Worm (Caenorhabditis elegans) whole organism, early embryonic: ENCODE data around the gene dnbp-1.
A peak's percentile ranks its signal among the peaks of the same experiment; 100 is the strongest.

Experiments used
- B0310.2 ChIP-seq: sonication (generic microtip); optimal IDR thresholded peaks from 2 replicates; lab custom pipeline; 2016; ENCODE audit warnings: mild to moderate bottlenecking, missing genetic modification characterization, missing compliant biosample characterization
- F13C5.2 ChIP-seq: sonication (generic microtip); optimal IDR thresholded peaks from 2 replicates; lab custom pipeline; 2017; ENCODE audit warnings: mild to moderate bottlenecking, missing genetic modification characterization, inconsistent platforms, missing compliant biosample characterization
- aly-1 ChIP-seq: sonication (generic microtip); optimal IDR thresholded peaks from 2 replicates; lab custom pipeline; 2016; ENCODE audit warnings: missing genetic modification characterization, missing compliant biosample characterization
- ama-1 ChIP-seq: fragments of 150-350 bp; optimal IDR thresholded peaks from 2 replicates; lab custom pipeline; 2014
- ceh-13 ChIP-seq: fragments of 200-800 bp; sonication (Bioruptor generic); optimal IDR thresholded peaks from 2 replicates; lab custom pipeline; 2018; ENCODE audit warnings: mild to moderate bottlenecking, missing genetic modification characterization, missing compliant biosample characterization
- ceh-36 ChIP-seq: sonication (generic microtip); optimal IDR thresholded peaks from 2 replicates; lab custom pipeline; 2016; ENCODE audit warnings: missing genetic modification characterization, inconsistent platforms, missing compliant biosample characterization
- ets-7 ChIP-seq: sonication (generic microtip); optimal IDR thresholded peaks from 2 replicates; lab custom pipeline; 2016; ENCODE audit warnings: missing genotype, missing genetic modification characterization, missing compliant biosample characterization
- flt-1 ChIP-seq: fragments of 200-800 bp; sonication (Bioruptor generic); IDR thresholded peaks from 2 replicates; pipeline ENCODE4 v1.3.6; 2022; ENCODE audit warnings: missing genetic modification characterization, missing compliant biosample characterization
- hmbx-1 ChIP-seq: sonication (generic microtip); optimal IDR thresholded peaks from 2 replicates; lab custom pipeline; 2016; ENCODE audit warnings: mild to moderate bottlenecking, missing genetic modification characterization, missing compliant biosample characterization
- hmg-4 ChIP-seq: fragments of 200-800 bp; sonication (Bioruptor generic); optimal IDR thresholded peaks from 2 replicates; lab custom pipeline; 2018; ENCODE audit warnings: mild to moderate bottlenecking, missing genetic modification characterization, missing compliant biosample characterization
- hnd-1 ChIP-seq: sonication (generic microtip); optimal IDR thresholded peaks from 2 replicates; lab custom pipeline; 2016; ENCODE audit warnings: missing genetic modification characterization, missing compliant biosample characterization
- pes-1 ChIP-seq: fragments of 200-800 bp; sonication (Bioruptor generic); IDR thresholded peaks from 2 replicates; pipeline ENCODE4 v1.3.6; 2022; ENCODE audit warnings: missing genetic modification reagents, missing genetic modification characterization, missing compliant biosample characterization
- scrt-1 ChIP-seq: fragments of 200-800 bp; sonication (Bioruptor generic); IDR thresholded peaks from 2 replicates; pipeline ENCODE4 v1.3.6; 2022; ENCODE audit warnings: missing genetic modification characterization, missing compliant biosample characterization
- sea-1 ChIP-seq: fragments of 200-800 bp; sonication (Bioruptor generic); conservative IDR thresholded peaks from 2 replicates; pipeline ENCODE4 v1.3.6; 2022; ENCODE audit warnings: missing genetic modification characterization, missing compliant biosample characterization
- tbx-11 ChIP-seq: fragments of 200-800 bp; sonication (Bioruptor generic); IDR thresholded peaks from 2 replicates; pipeline ENCODE4 v1.3.6; 2022; ENCODE audit warnings: missing genetic modification characterization, missing compliant biosample characterization
- tbx-37 ChIP-seq: fragments of 200-800 bp; sonication (Bioruptor generic); conservative IDR thresholded peaks from 2 replicates; pipeline ENCODE4 v1.3.6; 2022; ENCODE audit warnings: missing genetic modification reagents, missing genetic modification characterization, missing compliant biosample characterization
- tra-4 ChIP-seq: sonication (generic microtip); optimal IDR thresholded peaks from 2 replicates; lab custom pipeline; 2017; ENCODE audit warnings: missing genetic modification characterization, missing compliant biosample characterization

dnbp-1 gene

DNA sequence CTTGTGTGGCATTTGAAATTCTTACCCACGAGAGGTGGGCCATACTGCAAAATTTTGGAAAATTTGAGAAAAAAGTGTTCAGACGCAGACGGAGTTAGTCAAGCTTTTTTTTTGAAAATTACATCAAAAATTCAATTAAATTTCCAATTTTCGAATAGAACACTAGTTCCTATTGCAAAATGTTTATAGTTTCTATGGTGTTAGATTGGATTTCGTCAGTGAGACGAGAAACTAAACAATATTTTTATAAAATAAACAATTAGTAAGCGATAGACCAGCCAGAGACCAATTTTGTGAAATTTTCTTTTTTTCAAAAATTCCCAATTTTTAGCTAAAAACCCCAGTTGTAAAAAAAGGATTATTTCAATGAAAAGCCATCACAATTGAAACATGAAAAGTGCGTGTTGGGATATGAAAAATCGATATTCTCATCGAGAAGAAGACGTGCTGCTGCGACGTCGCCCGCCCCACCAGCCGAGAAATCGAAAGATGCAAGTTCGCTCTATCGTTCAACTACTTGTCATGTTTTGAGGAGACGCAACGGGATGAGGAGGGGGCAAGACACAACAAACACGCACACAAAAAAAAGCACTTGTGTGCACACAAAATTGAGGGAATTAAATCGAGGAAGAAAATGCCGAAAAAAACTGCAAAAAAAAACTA lies at the start of gene dnbp-1:
Gene dnbp-1 (minus strand): TSS at position 51 of the 663 bp plus-strand sequence.
- TF ChIP-seq aly-1 (tag; lab: Kevin White, UChicago) (no peak), hnd-1 (no peak), hmg-4 (GFP tag; lab: Kevin White, UChicago) (no peak), scrt-1 (GFP tag; lab: Robert Waterston, UW) (no peak), hmbx-1 (tag; lab: Kevin White, UChicago) (no peak), tbx-37 (GFP tag; lab: Robert Waterston, UW) (no peak; the same call in 1 of the 2 replicates), tra-4 (tag; lab: Kevin White, UChicago) (no peak), sea-1 (GFP tag; lab: Robert Waterston, UW) (no peak), tbx-11 (GFP tag; lab: Robert Waterston, UW) (no peak), ama-1 (no peak), F13C5.2 (tag; lab: Kevin White, UChicago) (no peak), ceh-36 (tag; lab: Kevin White, UChicago) (no peak)

DNA sequence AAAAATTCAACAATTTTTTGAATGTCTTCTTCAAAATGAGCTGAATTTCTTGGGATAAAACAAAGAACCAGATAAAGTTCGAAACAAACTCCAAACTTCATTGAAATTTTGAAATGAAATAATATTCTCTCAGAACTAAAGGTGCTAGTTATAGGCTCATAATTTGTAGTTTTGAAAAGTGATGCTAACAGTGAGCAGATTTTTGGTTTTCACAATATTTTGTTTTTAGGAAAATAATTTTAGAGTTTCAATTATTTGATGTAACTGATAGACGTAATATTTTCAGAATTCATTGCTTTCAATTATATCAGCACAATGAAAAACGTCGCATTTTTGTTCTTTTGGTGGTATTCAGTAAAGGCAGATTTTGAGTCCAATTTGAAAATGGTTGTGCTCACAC lies 40.2 kb upstream of the dnbp-1 start, which contains the start of the genes irld-56 and irld-55:
Gene irld-56 (minus strand): TSS at position 101 of the 400 bp plus-strand sequence.
Gene irld-55 (plus strand): TSS at position 316 of the 400 bp plus-strand sequence.
- no peak for TF ChIP-seq scrt-1 (GFP tag; lab: Robert Waterston, UW)
- TF ChIP-seq hmbx-1 (tag; lab: Kevin White, UChicago): no peak
- TF ChIP-seq aly-1 (tag; lab: Kevin White, UChicago): no peak
- TF ChIP-seq ceh-36 (tag; lab: Kevin White, UChicago): no peak
- TF ChIP-seq ets-7 (tag; lab: Kevin White, UChicago): no peak
- TF ChIP-seq sea-1 (GFP tag; lab: Robert Waterston, UW): no peak
- TF ChIP-seq tra-4 (tag; lab: Kevin White, UChicago): no peak
- no peak for TF ChIP-seq ceh-13 (GFP tag; lab: Kevin White, UChicago)
- TF ChIP-seq F13C5.2 (tag; lab: Kevin White, UChicago): no peak
- no peak for TF ChIP-seq tbx-37 (GFP tag; lab: Robert Waterston, UW)

DNA sequence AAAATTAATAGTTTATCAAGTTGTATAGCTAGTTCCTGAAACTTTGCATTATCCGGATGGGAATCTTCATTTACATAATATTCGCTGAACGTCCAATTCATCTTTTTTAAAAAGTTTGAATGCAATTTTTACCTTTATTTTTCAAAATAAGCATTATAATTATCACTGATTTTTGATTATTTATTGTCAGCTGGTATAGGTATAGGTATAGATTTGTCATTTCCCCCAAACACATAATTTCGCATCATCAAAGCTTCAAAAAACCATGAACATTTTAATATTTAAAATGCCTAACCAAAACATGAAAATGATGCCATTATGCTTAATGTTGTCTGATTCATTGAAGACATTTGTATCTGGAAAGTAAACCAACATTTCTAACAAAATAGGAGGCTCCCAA lies 36.2 kb upstream of the dnbp-1 start, which contains the start of gene srw-63:
Gene srw-63 (minus strand): TSS at position 101 of the 400 bp plus-strand sequence.
- no peak for TF ChIP-seq ets-7 (tag; lab: Kevin White, UChicago)
- no peak for TF ChIP-seq tbx-11 (GFP tag; lab: Robert Waterston, UW)
- no peak for TF ChIP-seq sea-1 (GFP tag; lab: Robert Waterston, UW)
- no peak for TF ChIP-seq ceh-36 (tag; lab: Kevin White, UChicago)

DNA sequence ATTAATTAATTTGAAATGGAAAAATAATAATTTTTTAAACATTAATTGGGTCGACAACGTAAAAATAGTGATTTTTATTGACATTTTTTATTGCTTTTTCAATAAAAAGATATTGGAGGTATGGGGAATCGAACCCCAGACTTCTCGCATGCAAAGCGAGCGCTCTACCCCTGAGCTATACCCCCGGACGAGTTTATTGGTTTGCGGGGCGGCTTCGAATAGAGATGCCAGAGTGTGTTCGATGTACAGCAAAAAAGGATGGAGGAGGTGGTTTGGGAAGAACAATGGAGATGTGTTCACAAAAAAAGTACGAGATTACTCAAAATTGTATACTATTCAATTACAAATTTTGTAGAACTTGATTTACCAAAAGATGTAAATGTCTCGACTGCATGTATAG lies 34.0 kb upstream of the dnbp-1 start:
- TF ChIP-seq hmg-4 (GFP tag; lab: Kevin White, UChicago) (no peak), aly-1 (tag; lab: Kevin White, UChicago) (no peak), ceh-13 (GFP tag; lab: Kevin White, UChicago) (peak; percentile 67), scrt-1 (GFP tag; lab: Robert Waterston, UW) (no peak), sea-1 (GFP tag; lab: Robert Waterston, UW) (peak; percentile 80), tbx-37 (GFP tag; lab: Robert Waterston, UW) (peak; percentile 72), hmbx-1 (tag; lab: Kevin White, UChicago) (peak; percentile 1), hnd-1 (peak; percentile 62), F13C5.2 (tag; lab: Kevin White, UChicago) (peak; percentile 68), tbx-11 (GFP tag; lab: Robert Waterston, UW) (peak; percentile 75), pes-1 (GFP tag; lab: Robert Waterston, UW) (no peak; the same call in 1 of the 2 replicates), ets-7 (tag; lab: Kevin White, UChicago) (no peak), B0310.2 (tag; lab: Kevin White, UChicago) (peak; percentile 4), flt-1 (GFP tag; lab: Robert Waterston, UW) (peak; percentile 81), ceh-36 (tag; lab: Kevin White, UChicago) (no peak), ama-1 (no peak), tra-4 (tag; lab: Kevin White, UChicago) (no peak)

DNA sequence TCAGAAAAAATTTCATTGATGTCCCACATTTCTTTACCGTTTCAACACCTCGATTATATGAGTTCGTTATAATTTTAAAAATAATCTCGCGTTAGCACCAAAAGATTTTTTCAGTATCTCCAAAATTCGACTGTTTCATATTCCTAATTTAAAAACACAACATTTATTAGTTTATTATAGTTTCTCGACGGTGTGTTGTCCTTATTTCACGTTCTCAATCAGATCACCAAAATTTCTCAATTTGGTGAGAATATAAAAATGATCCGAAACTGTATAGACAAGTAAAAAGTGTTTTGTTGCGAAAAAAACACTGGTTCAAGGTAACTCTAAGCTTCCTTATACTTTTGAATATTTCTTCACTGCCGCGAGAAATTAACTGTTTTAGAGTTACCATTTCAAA lies 29.1 kb upstream of the dnbp-1 start:
- no peak for TF ChIP-seq B0310.2 (tag; lab: Kevin White, UChicago)
- TF ChIP-seq tra-4 (tag; lab: Kevin White, UChicago): no peak
- no peak for TF ChIP-seq ceh-36 (tag; lab: Kevin White, UChicago)
- TF ChIP-seq F13C5.2 (tag; lab: Kevin White, UChicago): no peak

DNA sequence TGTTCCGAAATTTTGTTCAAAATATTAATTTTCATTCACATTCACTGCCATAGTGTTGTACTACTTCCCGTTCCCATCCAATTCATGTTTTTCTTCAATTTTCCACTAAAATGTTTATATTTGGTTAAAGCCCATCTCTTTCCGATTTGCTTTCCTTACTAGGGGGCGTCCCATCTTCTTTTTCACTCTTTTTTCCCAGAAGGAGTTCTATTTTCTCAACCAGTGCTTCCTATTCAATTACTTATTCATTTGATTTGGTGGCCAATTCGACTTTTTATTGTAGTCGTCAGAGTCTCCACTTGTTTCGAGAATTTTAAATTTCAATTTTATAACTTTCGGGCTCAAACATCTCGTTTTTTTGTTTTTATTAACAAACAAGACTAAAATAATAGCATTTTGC lies 22.1 kb upstream of the dnbp-1 start:
- TF ChIP-seq B0310.2 (tag; lab: Kevin White, UChicago) (no peak), F13C5.2 (tag; lab: Kevin White, UChicago) (no peak), pes-1 (GFP tag; lab: Robert Waterston, UW) (no peak), flt-1 (GFP tag; lab: Robert Waterston, UW) (no peak), tbx-37 (GFP tag; lab: Robert Waterston, UW) (no peak), hmbx-1 (tag; lab: Kevin White, UChicago) (no peak), ceh-36 (tag; lab: Kevin White, UChicago) (no peak), ceh-13 (GFP tag; lab: Kevin White, UChicago) (no peak), ets-7 (tag; lab: Kevin White, UChicago) (no peak), tbx-11 (GFP tag; lab: Robert Waterston, UW) (no peak)

DNA sequence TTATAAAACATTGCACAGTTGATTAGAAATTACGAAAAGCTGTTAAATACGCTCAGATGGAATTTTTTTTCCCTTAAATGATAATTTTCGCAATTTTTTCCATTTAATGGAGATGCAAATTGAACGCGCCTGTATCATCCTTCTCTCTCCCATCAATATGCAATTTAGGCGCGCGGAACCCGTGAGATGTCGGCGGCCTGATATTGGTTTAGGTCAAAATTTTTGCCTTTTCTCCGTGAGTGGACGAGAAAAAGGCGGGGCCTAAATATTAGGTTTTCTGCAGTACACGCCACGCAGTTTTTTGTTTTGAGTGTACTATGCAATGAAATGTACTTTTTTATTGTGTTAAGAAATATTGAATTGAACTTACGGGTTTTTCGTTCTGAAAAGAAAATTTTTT lies 10.2 kb upstream of the dnbp-1 start:
- TF ChIP-seq F13C5.2 (tag; lab: Kevin White, UChicago) (no peak), hmbx-1 (tag; lab: Kevin White, UChicago) (no peak), hmg-4 (GFP tag; lab: Kevin White, UChicago) (no peak), tbx-37 (GFP tag; lab: Robert Waterston, UW) (no peak), tra-4 (tag; lab: Kevin White, UChicago) (no peak), tbx-11 (GFP tag; lab: Robert Waterston, UW) (no peak), pes-1 (GFP tag; lab: Robert Waterston, UW) (no peak), flt-1 (GFP tag; lab: Robert Waterston, UW) (no peak), hnd-1 (no peak), sea-1 (GFP tag; lab: Robert Waterston, UW) (no peak), ama-1 (no peak), aly-1 (tag; lab: Kevin White, UChicago) (no peak), B0310.2 (tag; lab: Kevin White, UChicago) (no peak)
